Fruit fly (Drosophila melanogaster): ENCODE data around the gene CG10232.

- TF ChIP-seq psq (optimal IDR thresholded peaks at IDR 0.05) (no peak), usp (GFP tag; optimal IDR thresholded peaks at IDR 0.05) (no peak), Dll (optimal IDR thresholded peaks at IDR 0.05) (no peak), pan (optimal IDR thresholded peaks at IDR 0.05) (no peak), CG8478 (optimal IDR thresholded peaks at IDR 0.05) (no peak)
Observed at dm6 chr3R:23730472-23730801, 9.0 kb upstream of the CG10232 start.

All from whole organism.